Fruit fly (Drosophila melanogaster): ENCODE results near the gene CG17931.

Gene CG17931

dm6 chr3R:16349111-16349655 is 10.1 kb downstream of the CG17931 start, which contains the start of the genes CG14879 and Manf (continued):
- TF ChIP-seq br (optimal IDR thresholded peaks at IDR 0.05), result no peak
- peak; percentile 21 for TF ChIP-seq grau (tag; optimal IDR thresholded peaks at IDR 0.05)
- TF ChIP-seq sim (GFP tag; IDR thresholded peaks at IDR 0.05), result no peak
- no peak for TF ChIP-seq CG9215 (GFP tag; IDR thresholded peaks at IDR 0.05)
- TF ChIP-seq CG7839 (tag; optimal IDR thresholded peaks at IDR 0.05), result no peak
- TF ChIP-seq ara (GFP tag; IDR thresholded peaks at IDR 0.05), result no peak
- TF ChIP-seq scrt (GFP tag; optimal IDR thresholded peaks at IDR 0.05), result no peak
- TF ChIP-seq CG12769 (tag; optimal IDR thresholded peaks at IDR 0.05), result peak; percentile 98
- no peak for TF ChIP-seq CG8388 (GFP tag; optimal IDR thresholded peaks at IDR 0.05)
- TF ChIP-seq CTCF (GFP tag; optimal IDR thresholded peaks at IDR 0.05), result peak; percentile 38
- TF ChIP-seq CG11696 (GFP tag; IDR thresholded peaks at IDR 0.05), result no peak
- TF ChIP-seq Antp (GFP tag; optimal IDR thresholded peaks at IDR 0.05), result no peak
- no peak for TF ChIP-seq CG10654 (GFP tag; optimal IDR thresholded peaks at IDR 0.05)
- TF ChIP-seq Ravus (GFP tag; IDR thresholded peaks at IDR 0.05), result no peak
- TF ChIP-seq Abd-B (GFP tag; optimal IDR thresholded peaks at IDR 0.05), result no peak
- no peak for TF ChIP-seq GATAe (GFP tag; conservative IDR thresholded peaks at IDR 0.05)
- TF ChIP-seq CG4360 (GFP tag; IDR thresholded peaks at IDR 0.05), result no peak
- TF ChIP-seq CG9797 (GFP tag; optimal IDR thresholded peaks at IDR 0.05), result peak; percentile 90
- no peak for TF ChIP-seq CG6654 (GFP tag; optimal IDR thresholded peaks at IDR 0.05)
- no peak for TF ChIP-seq Oli (tag; optimal IDR thresholded peaks at IDR 0.05)
- no peak for TF ChIP-seq dpn (GFP tag; optimal IDR thresholded peaks at IDR 0.05)
- peak; percentile 42 for TF ChIP-seq lab (GFP tag; optimal IDR thresholded peaks at IDR 0.05)
- no peak for TF ChIP-seq h (optimal IDR thresholded peaks at IDR 0.05)
- no peak for TF ChIP-seq CG7786 (GFP tag; optimal IDR thresholded peaks at IDR 0.05)
- TF ChIP-seq Ets65A (GFP tag), result no peak
- no peak for TF ChIP-seq oc (tag; optimal IDR thresholded peaks at IDR 0.05)
- no peak for TF ChIP-seq CG9876 (GFP tag; optimal IDR thresholded peaks at IDR 0.05)
- TF ChIP-seq Meics (GFP tag; optimal IDR thresholded peaks at IDR 0.05), result peak; percentile 4
- TF ChIP-seq D19A (tag; optimal IDR thresholded peaks at IDR 0.05), result no peak
- no peak for TF ChIP-seq B-H1 (GFP tag; IDR thresholded peaks at IDR 0.05)
- no peak for TF ChIP-seq CG17612 (GFP tag; IDR thresholded peaks at IDR 0.05)
- no peak for TF ChIP-seq exex (tag; optimal IDR thresholded peaks at IDR 0.05)
- TF ChIP-seq CG17802 (tag; optimal IDR thresholded peaks at IDR 0.05), result no peak
- TF ChIP-seq CG10543 (GFP tag; optimal IDR thresholded peaks at IDR 0.05), result peak; percentile 13
- TF ChIP-seq CG18599 (GFP tag; optimal IDR thresholded peaks at IDR 0.05), result no peak
- peak; percentile 25 for TF ChIP-seq CG4617 (GFP tag; optimal IDR thresholded peaks at IDR 0.05; ENCODE audit: borderline replicate concordance)
- TF ChIP-seq Oaz (GFP tag; IDR thresholded peaks at IDR 0.05), result no peak
- TF ChIP-seq otp (GFP tag; IDR thresholded peaks at IDR 0.05), result no peak; the same call in 2 of the 3 replicates
- TF ChIP-seq Sox100B (GFP tag; optimal IDR thresholded peaks at IDR 0.05), result no peak
- TF ChIP-seq gce (GFP tag; IDR thresholded peaks at IDR 0.05), result no peak
- no peak for TF ChIP-seq pan (optimal IDR thresholded peaks at IDR 0.05)
- peak in 1 of 2 experiments; percentile 27 for TF ChIP-seq pan (GFP tag; optimal IDR thresholded peaks at IDR 0.05 in 1 of 2, IDR thresholded peaks at IDR 0.05 in 1 of 2)
- TF ChIP-seq gsb (GFP tag; IDR thresholded peaks at IDR 0.05), result no peak
- TF ChIP-seq Six4 (GFP tag; optimal IDR thresholded peaks at IDR 0.05), result no peak
- TF ChIP-seq CG3726 (GFP tag; IDR thresholded peaks at IDR 0.05), result no peak
- TF ChIP-seq ap (GFP tag; IDR thresholded peaks at IDR 0.05), result no peak
- TF ChIP-seq tna (GFP tag; IDR thresholded peaks at IDR 0.05; ENCODE audit: partially characterized antibody), result peak; percentile 52; the same call in 1 of the 2 replicates
- TF ChIP-seq wdn (GFP tag; IDR thresholded peaks at IDR 0.05), result no peak
- TF ChIP-seq nerfin-1 (tag; optimal IDR thresholded peaks at IDR 0.05), result peak; percentile 72
- TF ChIP-seq CG6254 (GFP tag; optimal IDR thresholded peaks at IDR 0.05), result no peak
- TF ChIP-seq ATbp (GFP tag; optimal IDR thresholded peaks at IDR 0.05), result no peak
- no peak for TF ChIP-seq fru (optimal IDR thresholded peaks at IDR 0.05)
- TF ChIP-seq CG11504 (tag; optimal IDR thresholded peaks at IDR 0.05), result no peak
